Worm (Caenorhabditis elegans): ENCODE results near the gene kvs-1.

Gene kvs-1

ce11 chrX:7689119-7689518, 17.8 kb downstream of the kvs-1 start, which contains the start of gene clik-2:
Gene clik-2, minus strand, starts transcription at chrX:7689219.
- no peak for TF ChIP-seq nhr-11 (tag; optimal IDR thresholded peaks at IDR 0.05)
- TF ChIP-seq elt-1 (tag; optimal IDR thresholded peaks at IDR 0.05), result no peak
- no peak for TF ChIP-seq alr-1 (tag; optimal IDR thresholded peaks at IDR 0.05)
- no peak for TF ChIP-seq sem-4 (tag; optimal IDR thresholded peaks at IDR 0.05)
- no peak for TF ChIP-seq unc-62 (GFP tag; optimal IDR thresholded peaks at IDR 0.05)
- no peak for TF ChIP-seq nhr-237 (tag; optimal IDR thresholded peaks at IDR 0.05)
- no peak for TF ChIP-seq ama-1 (optimal IDR thresholded peaks at IDR 0.05)
- TF ChIP-seq lin-39 (tag; optimal IDR thresholded peaks at IDR 0.05), result no peak
- no peak for TF ChIP-seq snpc-4 (tag; optimal IDR thresholded peaks at IDR 0.05)
- TF ChIP-seq nhr-23 (tag; optimal IDR thresholded peaks at IDR 0.05), result no peak
- TF ChIP-seq egl-27 (tag; optimal IDR thresholded peaks at IDR 0.05), result no peak
- TF ChIP-seq ceh-82 (tag; optimal IDR thresholded peaks at IDR 0.05), result no peak
- no peak for TF ChIP-seq lin-13 (GFP tag; optimal IDR thresholded peaks at IDR 0.05)
- no peak for TF ChIP-seq skn-1 (tag; optimal IDR thresholded peaks at IDR 0.05)
- TF ChIP-seq zag-1 (tag; optimal IDR thresholded peaks at IDR 0.05), result no peak
- no peak for TF ChIP-seq mdl-1 (tag; optimal IDR thresholded peaks at IDR 0.05)
- no peak for TF ChIP-seq aly-2 (tag; optimal IDR thresholded peaks at IDR 0.05)
- TF ChIP-seq ZK546.5 (tag; optimal IDR thresholded peaks at IDR 0.05), result no peak

ce11 chrX:7681965-7682946, 24.7 kb downstream of the kvs-1 start, which contains the start of gene unc-18:
Gene unc-18, plus strand, starts transcription at chrX:7682896.
- no peak for TF ChIP-seq nhr-25 (tag; optimal IDR thresholded peaks at IDR 0.05)
- TF ChIP-seq lin-11 (tag; optimal IDR thresholded peaks at IDR 0.05), result no peak
- TF ChIP-seq ztf-4 (tag; optimal IDR thresholded peaks at IDR 0.05), result no peak
- TF ChIP-seq nhr-10 (tag; optimal IDR thresholded peaks at IDR 0.05), result no peak
- TF ChIP-seq snpc-4 (tag; optimal IDR thresholded peaks at IDR 0.05), result no peak
- TF ChIP-seq sma-3 (GFP tag; optimal IDR thresholded peaks at IDR 0.05), result no peak
- TF ChIP-seq C34F6.9 (tag; optimal IDR thresholded peaks at IDR 0.05), result peak; percentile 60
- peak; percentile 67 for TF ChIP-seq nhr-129 (tag; optimal IDR thresholded peaks at IDR 0.05)
- TF ChIP-seq F13H6.1 (tag; optimal IDR thresholded peaks at IDR 0.05), result peak; percentile 32
- no peak for TF ChIP-seq ztf-1 (GFP tag; conservative IDR thresholded peaks at IDR 0.05)
- TF ChIP-seq R02D3.7 (tag; optimal IDR thresholded peaks at IDR 0.05), result no peak
- TF ChIP-seq aly-2 (tag; optimal IDR thresholded peaks at IDR 0.05), result no peak
- TF ChIP-seq elt-3 (tag; optimal IDR thresholded peaks at IDR 0.05), result no peak
- TF ChIP-seq zag-1 (tag; optimal IDR thresholded peaks at IDR 0.05), result no peak
- peak; percentile 18 for TF ChIP-seq lin-13 (GFP tag; optimal IDR thresholded peaks at IDR 0.05)
- peak; percentile 54 for TF ChIP-seq crh-2 (tag; optimal IDR thresholded peaks at IDR 0.05)
- no peak for TF ChIP-seq unc-62 (GFP tag; optimal IDR thresholded peaks at IDR 0.05)
- no peak for TF ChIP-seq nhr-237 (tag; optimal IDR thresholded peaks at IDR 0.05)
- TF ChIP-seq lsy-2 (tag; optimal IDR thresholded peaks at IDR 0.05), result peak in 1 of 2 experiments; percentile 62
- TF ChIP-seq dmd-4 (tag; optimal IDR thresholded peaks at IDR 0.05), result no peak
- peak; percentile 24 for TF ChIP-seq sma-9 (GFP tag; optimal IDR thresholded peaks at IDR 0.05)
- TF ChIP-seq sma-9 (tag; optimal IDR thresholded peaks at IDR 0.05), result no peak
- TF ChIP-seq ceh-82 (tag; optimal IDR thresholded peaks at IDR 0.05), result no peak
- no peak for TF ChIP-seq sem-4 (tag; optimal IDR thresholded peaks at IDR 0.05)
- TF ChIP-seq ceh-16 (tag; optimal IDR thresholded peaks at IDR 0.05), result no peak
- no peak for TF ChIP-seq elt-1 (tag; optimal IDR thresholded peaks at IDR 0.05)
- TF ChIP-seq unc-39 (tag; optimal IDR thresholded peaks at IDR 0.05), result no peak
- TF ChIP-seq mdl-1 (tag; optimal IDR thresholded peaks at IDR 0.05), result peak in 1 of 2 experiments; percentile 28
- TF ChIP-seq egl-27 (tag; optimal IDR thresholded peaks at IDR 0.05), result no peak
- TF ChIP-seq nhr-11 (tag; optimal IDR thresholded peaks at IDR 0.05), result no peak
- peak; percentile 42 for TF ChIP-seq nhr-6 (tag; optimal IDR thresholded peaks at IDR 0.05)
- TF ChIP-seq mbf-1 (tag; optimal IDR thresholded peaks at IDR 0.05), result no peak
- TF ChIP-seq nhr-23 (tag; optimal IDR thresholded peaks at IDR 0.05), result no peak
- TF ChIP-seq nhr-12 (tag; optimal IDR thresholded peaks at IDR 0.05), result no peak
- no peak for TF ChIP-seq ztf-11 (tag; optimal IDR thresholded peaks at IDR 0.05)
- TF ChIP-seq mab-5 (tag; optimal IDR thresholded peaks at IDR 0.05), result peak; percentile 38
- TF ChIP-seq gmeb-1 (tag; optimal IDR thresholded peaks at IDR 0.05), result no peak
- peak; percentile 21 for TF ChIP-seq lin-39 (tag; optimal IDR thresholded peaks at IDR 0.05)
- no peak for TF ChIP-seq Y55F3AM.14 (GFP tag; optimal IDR thresholded peaks at IDR 0.05)
- no peak for TF ChIP-seq peb-1 (tag; optimal IDR thresholded peaks at IDR 0.05)
- no peak for TF ChIP-seq nhr-77 (tag; optimal IDR thresholded peaks at IDR 0.05)
- TF ChIP-seq alr-1 (tag; optimal IDR thresholded peaks at IDR 0.05), result no peak
- no peak for TF ChIP-seq ama-1 (optimal IDR thresholded peaks at IDR 0.05)
- TF ChIP-seq unc-55 (GFP tag; optimal IDR thresholded peaks at IDR 0.05), result peak; percentile 79
- TF ChIP-seq blmp-1 (tag; optimal IDR thresholded peaks at IDR 0.05; ENCODE audit: insufficient read depth), result no peak
- no peak for TF ChIP-seq skn-1 (tag; optimal IDR thresholded peaks at IDR 0.05)
- TF ChIP-seq fos-1 (tag; optimal IDR thresholded peaks at IDR 0.05), result no peak
- TF ChIP-seq nhr-21 (tag; optimal IDR thresholded peaks at IDR 0.05), result no peak
